Worm (Caenorhabditis elegans) whole organism, L3 larva: ENCODE data around the gene R03H10.4.
A peak's percentile ranks its signal among the peaks of the same experiment; 100 is the strongest.
"Not testable (repeated sequence)": the region's sequence is repeated elsewhere in the genome, so short reads cannot be mapped to it uniquely, and the experiment has no call there.

ENCODE experiments used
- R02D3.7 ChIP-seq: fragments of 150-350 bp; optimal IDR thresholded peaks from 2 replicates; lab custom pipeline; 2014; ENCODE audit warnings: missing biosample characterization, missing genetic modification characterization
- ama-1 ChIP-seq: fragments of 150-350 bp; optimal IDR thresholded peaks from 2 replicates; lab custom pipeline; 2018
- ceh-28 ChIP-seq: fragments of 150-350 bp; optimal IDR thresholded peaks from 2 replicates; lab custom pipeline; 2014; ENCODE audit warnings: missing biosample characterization, missing genetic modification reagents, missing genetic modification characterization
- ceh-82 ChIP-seq: fragments of 150-350 bp; optimal IDR thresholded peaks from 2 replicates; lab custom pipeline; 2014; ENCODE audit warnings: missing biosample characterization, missing genetic modification characterization
- daf-12 ChIP-seq: fragments of 150-350 bp; optimal IDR thresholded peaks from 2 replicates; lab custom pipeline; 2014; ENCODE audit warnings: missing biosample characterization, missing genetic modification reagents, missing genetic modification characterization
- egl-27 ChIP-seq: sonication (generic microtip); optimal IDR thresholded peaks from 4 replicates; lab custom pipeline; 2017; ENCODE audit warnings: missing biosample characterization, missing genetic modification reagents, missing genetic modification characterization
- egl-5 ChIP-seq: fragments of 150-350 bp; optimal IDR thresholded peaks from 2 replicates; lab custom pipeline; 2017; ENCODE audit warnings: missing biosample characterization, missing genetic modification reagents, missing genetic modification characterization, inconsistent platforms
- elt-2 ChIP-seq: sonication (generic microtip); optimal IDR thresholded peaks from 2 replicates; lab custom pipeline; 2016; ENCODE audit warnings: missing genetic modification reagents, mild to moderate bottlenecking, missing genetic modification characterization, missing compliant biosample characterization
- fkh-10 ChIP-seq: sonication (generic microtip); optimal IDR thresholded peaks from 2 replicates; lab custom pipeline; 2017; ENCODE audit warnings: missing biosample characterization, missing genetic modification reagents, missing genetic modification characterization
- fkh-2 ChIP-seq: fragments of 150-350 bp; optimal IDR thresholded peaks from 2 replicates; lab custom pipeline; 2014; ENCODE audit warnings: missing biosample characterization, missing genetic modification reagents, missing genetic modification characterization
- fos-1 ChIP-seq: fragments of 150-350 bp; optimal IDR thresholded peaks from 2 replicates; lab custom pipeline; 2014; ENCODE audit warnings: missing biosample characterization, missing genetic modification characterization
- jun-1 ChIP-seq: fragments of 150-350 bp; optimal IDR thresholded peaks from 2 replicates; lab custom pipeline; 2014; ENCODE audit warnings: missing biosample characterization, missing genetic modification reagents, missing genetic modification characterization
- lin-15B ChIP-seq: fragments of 150-350 bp; optimal IDR thresholded peaks from 2 replicates; lab custom pipeline; 2014; ENCODE audit warnings: missing biosample characterization, missing genetic modification characterization
- lin-39 ChIP-seq: fragments of 150-350 bp; optimal IDR thresholded peaks from 2 replicates; lab custom pipeline; 2018; ENCODE audit warnings: missing biosample characterization, missing genetic modification reagents, missing genetic modification characterization
- mdl-1 ChIP-seq: fragments of 150-350 bp; optimal IDR thresholded peaks from 2 replicates; lab custom pipeline; 2014; ENCODE audit warnings: missing biosample characterization, missing genetic modification characterization
- mml-1 ChIP-seq: fragments of 150-350 bp; sonication (generic microtip); optimal IDR thresholded peaks from 3 replicates; lab custom pipeline; 2014; ENCODE audit warnings: missing biosample characterization, missing genetic modification characterization
- nhr-23 ChIP-seq: fragments of 150-350 bp; optimal IDR thresholded peaks from 2 replicates; lab custom pipeline; 2014; ENCODE audit warnings: missing biosample characterization, missing genetic modification reagents, missing genetic modification characterization
- nhr-25 ChIP-seq: sonication (generic microtip); optimal IDR thresholded peaks from 2 replicates; lab custom pipeline; 2017; ENCODE audit warnings: missing biosample characterization, missing genetic modification characterization
- nhr-76 ChIP-seq: fragments of 150-350 bp; sonication (generic microtip); optimal IDR thresholded peaks from 5 replicates; lab custom pipeline; 2014; ENCODE audit warnings: missing biosample characterization, missing genetic modification characterization
- pqm-1 ChIP-seq: fragments of 150-350 bp; optimal IDR thresholded peaks from 2 replicates; lab custom pipeline; 2017; ENCODE audit warnings: missing biosample characterization, missing genetic modification characterization, inconsistent platforms
- sea-2 ChIP-seq: fragments of 150-350 bp; sonication (generic microtip); optimal IDR thresholded peaks from 4 replicates; lab custom pipeline; 2014; ENCODE audit warnings: missing biosample characterization, missing genetic modification reagents, missing genetic modification characterization
- skn-1 ChIP-seq: fragments of 150-350 bp; optimal IDR thresholded peaks from 2 replicates; lab custom pipeline; 2014; ENCODE audit warnings: missing biosample characterization, missing genetic modification characterization
- snpc-4 ChIP-seq: fragments of 150-350 bp; optimal IDR thresholded peaks from 2 replicates; lab custom pipeline; 2014; ENCODE audit warnings: missing biosample characterization, missing genetic modification characterization
- tbx-2 ChIP-seq: sonication (generic microtip); optimal IDR thresholded peaks from 2 replicates; lab custom pipeline; 2016; ENCODE audit warnings: mild to moderate bottlenecking, missing genetic modification characterization, missing compliant biosample characterization
- zag-1 ChIP-seq: fragments of 150-350 bp; optimal IDR thresholded peaks from 2 replicates; lab custom pipeline; 2014; ENCODE audit warnings: missing biosample characterization, missing genetic modification characterization
- ztf-11 ChIP-seq: fragments of 150-350 bp; optimal IDR thresholded peaks from 2 replicates; lab custom pipeline; 2014; ENCODE audit warnings: missing biosample characterization, missing genetic modification characterization
- ztf-4 ChIP-seq: fragments of 150-350 bp; optimal IDR thresholded peaks from 2 replicates; lab custom pipeline; 2014; ENCODE audit warnings: missing biosample characterization, missing genetic modification characterization

R03H10.4 gene

DNA sequence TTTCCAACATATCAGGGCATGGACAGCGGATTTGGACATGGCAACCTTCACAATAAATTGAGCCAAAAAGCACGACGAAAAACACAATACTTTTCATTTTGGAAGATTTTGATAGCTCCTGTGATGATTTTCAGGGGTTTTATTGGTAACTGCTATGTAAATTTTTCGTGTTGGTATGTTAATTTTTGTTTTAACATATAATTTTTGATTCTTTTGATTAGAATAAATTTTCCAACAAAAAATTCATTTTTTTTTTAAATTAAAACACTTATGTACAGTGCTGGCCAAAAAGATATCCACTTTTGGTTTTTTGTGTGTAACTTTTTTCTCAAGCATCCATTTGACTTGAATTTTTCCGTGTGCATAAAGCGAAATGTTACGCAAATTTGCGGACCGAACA is at the start of gene R03H10.4:
Gene R03H10.4, minus strand, starts transcription at position 101 of the 400 bp plus-strand sequence.
- not testable (repeated sequence) for TF ChIP-seq pqm-1 (tag; lab: Kevin White, UChicago); tbx-2; ceh-82 (tag; lab: Kevin White, UChicago)
- TF ChIP-seq, all 47 proteins: peak for 0; not testable (repeated sequence) for 47

DNA sequence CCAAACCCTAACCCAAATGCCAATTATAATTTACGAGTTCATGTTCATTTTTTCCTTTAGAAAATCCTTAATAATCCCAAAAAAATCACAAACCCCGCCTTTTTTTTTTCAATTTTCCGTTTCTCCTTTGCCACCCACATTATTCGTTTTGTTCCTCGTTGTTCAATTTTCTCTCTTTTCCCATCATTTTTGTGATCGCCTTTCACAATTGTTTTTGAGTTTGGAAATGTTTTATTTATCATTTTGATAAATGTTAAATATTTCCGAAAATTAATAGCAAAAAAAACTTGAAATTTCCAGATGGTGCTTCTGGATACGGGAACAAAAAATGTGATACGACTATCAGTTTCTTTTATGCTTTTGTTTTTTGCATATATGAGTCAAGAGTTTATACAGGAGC is 47.0 kb upstream of the R03H10.4 start, which contains the start of gene F31D5.2:
Gene F31D5.2, plus strand, starts transcription at position 301 of the 400 bp plus-strand sequence.
- no peak for TF ChIP-seq elt-2 (tag; lab: Kevin White, UChicago)

ce11 chrII:4211113-4211512 is 42.8 kb upstream of the R03H10.4 start, which contains the start of gene F31D5.7:
Gene F31D5.7, plus strand, starts transcription at chrII:4211413.
- no peak for TF ChIP-seq egl-27 (tag; lab: Kevin White, UChicago)
- no peak for TF ChIP-seq skn-1
- TF ChIP-seq tbx-2: no peak
- no peak for TF ChIP-seq snpc-4 (tag; lab: Kevin White, UChicago)
- TF ChIP-seq fkh-2: no peak
- TF ChIP-seq fkh-10 (GFP tag; lab: Kevin White, UChicago): no peak
- TF ChIP-seq nhr-25: no peak
- TF ChIP-seq daf-12: no peak
- TF ChIP-seq lin-15B (tag; lab: Kevin White, UChicago): no peak
- TF ChIP-seq mdl-1 (tag; lab: Kevin White, UChicago): no peak
- TF ChIP-seq sea-2: no peak
- no peak for TF ChIP-seq jun-1
- no peak for TF ChIP-seq mml-1 (tag; lab: Kevin White, UChicago)
- no peak for TF ChIP-seq lin-39 (tag; lab: Kevin White, UChicago)

- TF ChIP-seq ztf-11 (no peak), nhr-23 (no peak), lin-15B (tag; lab: Kevin White, UChicago) (no peak), nhr-25 (no peak)
- TF ChIP-seq, all 47 proteins: peak for 0
These were observed 40.9 kb upstream of the R03H10.4 start, which contains the start of gene F31D5.6 for ce11 chrII:4209071-4209747. Gene F31D5.6, plus strand, starts transcription at chrII:4209697.

ce11 chrII:4203729-4204184 is 35.5 kb upstream of the R03H10.4 start, which contains the start of gene mth-1:
Gene mth-1, minus strand, starts transcription at chrII:4203779.
- TF ChIP-seq elt-2 (tag; lab: Kevin White, UChicago) (peak; percentile 85), nhr-76 (tag; lab: Kevin White, UChicago) (no peak), pqm-1 (tag; lab: Kevin White, UChicago) (peak; percentile 39), ceh-82 (tag; lab: Kevin White, UChicago) (no peak)
- TF ChIP-seq, all 47 proteins: peak for 2

DNA sequence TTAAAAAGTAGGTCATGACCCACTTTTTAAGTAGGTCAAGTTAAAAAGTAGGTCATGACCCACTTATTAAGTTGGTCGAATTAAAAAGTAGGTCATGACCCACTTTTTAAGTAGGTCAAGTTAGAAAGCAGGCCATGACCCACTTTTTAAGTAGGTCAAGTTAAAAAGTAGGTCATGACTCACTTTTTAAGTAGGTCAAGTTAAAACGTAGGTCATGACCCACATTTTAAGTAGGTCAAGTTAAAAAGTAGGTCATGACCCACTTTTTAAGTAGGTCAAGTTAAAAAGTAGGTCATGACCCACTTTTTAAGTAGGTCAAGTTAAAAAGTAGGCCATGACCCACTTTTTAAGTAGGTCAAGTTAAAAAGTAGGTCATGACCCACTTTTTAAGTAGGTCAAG is 34.3 kb upstream of the R03H10.4 start:
- TF ChIP-seq nhr-23: peak; percentile 51

- TF ChIP-seq ceh-28 (tag; lab: Kevin White, UChicago): peak; percentile 14
- no peak for TF ChIP-seq zag-1 (tag; lab: Kevin White, UChicago)
- peak; percentile 95 for TF ChIP-seq elt-2 (tag; lab: Kevin White, UChicago)
- TF ChIP-seq jun-1: peak; percentile 28
- TF ChIP-seq egl-5 (tag; lab: Kevin White, UChicago): no peak
- TF ChIP-seq pqm-1 (tag; lab: Kevin White, UChicago): peak; percentile 78
These were observed 25.8 kb upstream of the R03H10.4 start, which contains the start of gene mth-2 for ce11 chrII:4194127-4194526. Gene mth-2, minus strand, starts transcription at chrII:4194314.

DNA sequence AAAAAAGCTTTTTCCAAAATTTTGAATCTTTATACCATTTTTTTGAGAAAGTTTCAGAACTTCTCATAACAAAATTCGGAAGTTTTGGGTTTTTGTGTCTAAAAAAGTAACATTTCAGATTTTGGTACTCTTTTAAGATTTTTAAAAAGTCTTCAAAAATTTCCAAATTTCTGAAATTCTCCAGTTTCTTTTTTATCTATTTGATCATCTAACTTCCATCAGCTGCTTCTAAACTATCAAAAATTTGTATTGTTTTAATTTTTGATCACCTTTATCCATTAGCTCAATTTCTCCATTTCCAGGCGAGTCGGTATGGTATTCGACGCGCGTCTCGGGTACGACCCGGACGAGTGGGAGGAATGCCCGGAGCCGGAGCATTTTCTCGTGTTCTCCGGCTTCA is 18.1 kb upstream of the R03H10.4 start, which contains the start of gene cpna-1:
Gene cpna-1, plus strand, starts transcription at position 301 of the 400 bp plus-strand sequence.
- TF ChIP-seq zag-1 (tag; lab: Kevin White, UChicago) (no peak), mdl-1 (tag; lab: Kevin White, UChicago) (no peak), skn-1 (no peak), fos-1 (tag; lab: Kevin White, UChicago) (no peak), ztf-4 (tag; lab: Kevin White, UChicago) (no peak), ama-1 (no peak), mml-1 (tag; lab: Kevin White, UChicago) (no peak), R02D3.7 (tag; lab: Kevin White, UChicago) (no peak), fkh-10 (GFP tag; lab: Kevin White, UChicago) (no peak)
